Fruit fly (Drosophila melanogaster) whole organism, embryonic: ENCODE data around the gene CG12948.

Experiments
- BEAF-32 ChIP-seq: fragments of 200-800 bp; sonication (Bioruptor generic); optimal IDR thresholded peaks from 3 replicates; lab custom pipeline; 2017; ENCODE audit warnings: missing biosample characterization, missing genetic modification characterization, mild to moderate bottlenecking, moderate library complexity, missing genetic modification reagents
- CG1024 ChIP-seq: fragments of 200-800 bp; sonication (Bioruptor generic); IDR thresholded peaks from 2 replicates; pipeline ENCODE4 v1.3.6; 2022; ENCODE audit warnings: missing biosample characterization, missing genetic modification characterization
- CG10321 ChIP-seq: fragments of 200-800 bp; sonication (Bioruptor generic); IDR thresholded peaks from 2 replicates; pipeline ENCODE4 v1.3.6; 2022; ENCODE audit warnings: missing biosample characterization, missing genetic modification characterization
- CG11093 ChIP-seq: fragments of 200-800 bp; sonication (Bioruptor generic); IDR thresholded peaks from 3 replicates; pipeline ENCODE4 v1.3.6; 2022; ENCODE audit warnings: missing biosample characterization, missing genetic modification characterization
- CG12155 ChIP-seq: fragments of 200-800 bp; sonication (Bioruptor generic); optimal IDR thresholded peaks from 3 replicates; lab custom pipeline; 2016; ENCODE audit warnings: missing biosample characterization, missing genetic modification characterization
- CG13287 ChIP-seq: fragments of 200-800 bp; sonication (Bioruptor generic); IDR thresholded peaks from 2 replicates; pipeline ENCODE4 v1.3.6; 2022; ENCODE audit warnings: missing biosample characterization, missing genetic modification characterization; ENCODE audit not compliant: partially characterized antibody
- CG13624 ChIP-seq: fragments of 200-800 bp; sonication (Bioruptor generic); optimal IDR thresholded peaks from 2 replicates; lab custom pipeline; 2016; ENCODE audit warnings: missing biosample characterization, missing genetic modification characterization
- CG14965 ChIP-seq: fragments of 200-800 bp; sonication (Bioruptor generic); optimal IDR thresholded peaks from 2 replicates; lab custom pipeline; 2016; ENCODE audit warnings: missing biosample characterization, missing genetic modification characterization, borderline replicate concordance
- CG1792 ChIP-seq: fragments of 200-800 bp; sonication (Bioruptor generic); optimal IDR thresholded peaks from 2 replicates; lab custom pipeline; 2016; ENCODE audit warnings: missing biosample characterization, missing genetic modification characterization
- CG33557 ChIP-seq: fragments of 200-800 bp; sonication (Bioruptor generic); optimal IDR thresholded peaks from 2 replicates; lab custom pipeline; 2019; ENCODE audit warnings: missing biosample characterization, mild to moderate bottlenecking, missing genetic modification characterization, moderate library complexity
- CG5245 ChIP-seq: fragments of 200-800 bp; sonication (Bioruptor generic); optimal IDR thresholded peaks from 3 replicates; lab custom pipeline; 2016; ENCODE audit warnings: missing biosample characterization, missing genetic modification characterization
- CG8765 ChIP-seq: fragments of 200-800 bp; sonication (Bioruptor generic); IDR thresholded peaks from 2 replicates; pipeline ENCODE4 v1.3.6; 2022; ENCODE audit warnings: missing biosample characterization, missing genetic modification characterization
- CG9215 ChIP-seq: fragments of 200-800 bp; sonication (Bioruptor generic); IDR thresholded peaks from 2 replicates; pipeline ENCODE4 v1.3.6; 2022; ENCODE audit warnings: missing biosample characterization, missing genetic modification characterization
- Dp ChIP-seq: fragments of 200-800 bp; sonication (Bioruptor generic); optimal IDR thresholded peaks from 2 replicates; lab custom pipeline; 2018; ENCODE audit warnings: missing biosample characterization, mild to moderate bottlenecking, missing genetic modification characterization, moderate library complexity
- Ets97D ChIP-seq: fragments of 200-800 bp; sonication (Bioruptor generic); optimal IDR thresholded peaks from 3 replicates; lab custom pipeline; 2016; ENCODE audit warnings: missing biosample characterization, missing genetic modification characterization
- Hand ChIP-seq: fragments of 200-800 bp; sonication (Bioruptor generic); optimal IDR thresholded peaks from 2 replicates; lab custom pipeline; 2017; ENCODE audit warnings: mild to moderate bottlenecking, missing biosample characterization, missing genetic modification reagents, missing genetic modification characterization
- Hr3 ChIP-seq: fragments of 200-800 bp; sonication (Bioruptor generic); optimal IDR thresholded peaks from 3 replicates; lab custom pipeline; 2016; ENCODE audit warnings: missing biosample characterization, missing genetic modification characterization
- MESR4 ChIP-seq: fragments of 200-800 bp; sonication (Bioruptor generic); optimal IDR thresholded peaks from 2 replicates; lab custom pipeline; 2018; ENCODE audit warnings: missing biosample characterization, mild to moderate bottlenecking, missing genetic modification characterization, moderate library complexity
- Mad ChIP-seq: fragments of 200-800 bp; sonication (Bioruptor generic); optimal IDR thresholded peaks from 2 replicates; lab custom pipeline; 2016; ENCODE audit warnings: missing biosample characterization, missing genetic modification characterization
- Myb ChIP-seq: fragments of 200-800 bp; sonication (Bioruptor generic); optimal IDR thresholded peaks from 2 replicates; lab custom pipeline; 2016; ENCODE audit warnings: missing biosample characterization, missing genetic modification characterization
- NFAT ChIP-seq: fragments of 200-800 bp; sonication (Bioruptor generic); IDR thresholded peaks from 2 replicates; pipeline ENCODE4 v1.3.6; 2022; ENCODE audit warnings: missing biosample characterization, missing genetic modification characterization
- NK7.1 ChIP-seq: fragments of 200-800 bp; sonication (Bioruptor generic); optimal IDR thresholded peaks from 3 replicates; lab custom pipeline; 2016; ENCODE audit warnings: missing biosample characterization, missing genetic modification characterization
- Nf-YA ChIP-seq: fragments of 200-800 bp; sonication (Bioruptor generic); IDR thresholded peaks from 2 replicates; pipeline ENCODE4 v1.3.6; 2022; ENCODE audit warnings: missing biosample characterization, missing genetic modification characterization
- Optix ChIP-seq: fragments of 200-800 bp; sonication (Bioruptor generic); IDR thresholded peaks from 3 replicates; pipeline ENCODE4 v1.3.6; 2022; ENCODE audit warnings: missing biosample characterization, missing genetic modification characterization
- Pdp1 ChIP-seq, 2 experiments: fragments of 200-800 bp; sonication (Bioruptor generic); optimal IDR thresholded peaks; 3 replicates each; lab custom pipeline; 2016; ENCODE audit warnings: missing biosample characterization in 2 of 2, missing genetic modification characterization in 2 of 2, mild to moderate bottlenecking in 1 of 2, moderate library complexity in 1 of 2
- Ravus ChIP-seq: fragments of 200-800 bp; sonication (Bioruptor generic); IDR thresholded peaks from 2 replicates; pipeline ENCODE4 v1.3.6; 2022; ENCODE audit warnings: missing biosample characterization, missing genetic modification characterization
- aop ChIP-seq: fragments of 200-800 bp; sonication (Bioruptor generic); IDR thresholded peaks from 2 replicates; pipeline ENCODE4 v1.3.6; 2022; ENCODE audit warnings: missing biosample characterization, missing genetic modification characterization
- ato ChIP-seq: fragments of 200-800 bp; sonication (Bioruptor generic); IDR thresholded peaks from 2 replicates; pipeline ENCODE4 v1.3.6; 2022; ENCODE audit warnings: missing biosample characterization, missing genetic modification characterization; ENCODE audit not compliant: partially characterized antibody
- bigmax ChIP-seq: fragments of 200-800 bp; sonication (Bioruptor generic); optimal IDR thresholded peaks from 2 replicates; lab custom pipeline; 2018; ENCODE audit warnings: missing biosample characterization, mild to moderate bottlenecking, missing genetic modification characterization
- cad ChIP-seq: fragments of >200 bp; optimal IDR thresholded peaks from 2 replicates; lab custom pipeline; 2017; ENCODE audit warnings: missing biosample characterization, missing genetic modification characterization
- chif ChIP-seq, 2 experiments: fragments of 200-800 bp; sonication (Bioruptor generic); optimal IDR thresholded peaks; 3 replicates each; lab custom pipeline; 2016; ENCODE audit warnings: missing biosample characterization in 2 of 2, missing genetic modification characterization in 2 of 2
- chinmo ChIP-seq: fragments of 200-800 bp; sonication (Bioruptor generic); IDR thresholded peaks from 4 replicates; pipeline ENCODE4 v1.3.6; 2022; ENCODE audit warnings: missing biosample characterization, missing genetic modification characterization; ENCODE audit not compliant: partially characterized antibody
- disco-r ChIP-seq: fragments of 200-800 bp; sonication (Bioruptor generic); optimal IDR thresholded peaks from 2 replicates; lab custom pipeline; 2016; ENCODE audit warnings: missing biosample characterization, missing genetic modification characterization
- en ChIP-seq: fragments of 200-800 bp; sonication (Bioruptor generic); optimal IDR thresholded peaks from 2 replicates; lab custom pipeline; 2016; ENCODE audit warnings: missing biosample characterization, missing genetic modification characterization
- esg ChIP-seq: fragments of 200-800 bp; sonication (Bioruptor generic); conservative IDR thresholded peaks from 2 replicates; pipeline ENCODE4 v1.3.6; 2022; ENCODE audit warnings: missing biosample characterization, missing genetic modification characterization
- fd102C ChIP-seq: fragments of 200-800 bp; sonication (Bioruptor generic); optimal IDR thresholded peaks from 2 replicates; lab custom pipeline; 2018; ENCODE audit warnings: missing biosample characterization, mild to moderate bottlenecking, missing genetic modification characterization, moderate library complexity
- fd64A ChIP-seq: fragments of 200-800 bp; sonication (Bioruptor generic); optimal IDR thresholded peaks from 3 replicates; lab custom pipeline; 2018; ENCODE audit warnings: missing biosample characterization, mild to moderate bottlenecking, missing genetic modification characterization
- ind ChIP-seq: fragments of 200-800 bp; sonication (Bioruptor generic); optimal IDR thresholded peaks from 3 replicates; lab custom pipeline; 2016; ENCODE audit warnings: missing biosample characterization, missing genetic modification characterization
- nom ChIP-seq: fragments of 200-800 bp; sonication (Bioruptor generic); optimal IDR thresholded peaks from 2 replicates; lab custom pipeline; 2017; ENCODE audit warnings: missing biosample characterization, missing genetic modification characterization, mild to moderate bottlenecking, moderate library complexity, missing genetic modification reagents
- odd ChIP-seq: fragments of 200-800 bp; sonication (Bioruptor generic); optimal IDR thresholded peaks from 2 replicates; lab custom pipeline; 2017; ENCODE audit warnings: missing biosample characterization, mild to moderate bottlenecking, missing genetic modification characterization
- pho ChIP-seq: fragments of 200-800 bp; sonication (Bioruptor generic); optimal IDR thresholded peaks from 2 replicates; lab custom pipeline; 2016; ENCODE audit warnings: missing biosample characterization, missing genetic modification characterization
- sd ChIP-seq: fragments of 200-800 bp; sonication (Bioruptor generic); optimal IDR thresholded peaks from 3 replicates; lab custom pipeline; 2018; ENCODE audit warnings: missing biosample characterization, mild to moderate bottlenecking, missing genetic modification characterization, moderate library complexity
- zen ChIP-seq: fragments of 200-800 bp; sonication (Bioruptor generic); optimal IDR thresholded peaks from 3 replicates; lab custom pipeline; 2018; ENCODE audit warnings: missing biosample characterization, mild to moderate bottlenecking, missing genetic modification characterization, moderate library complexity

CG12948 gene

dm6 chr3R:9747900-9748663 is 538 bp upstream of the CG12948 start (continued):
- TF ChIP-seq CG11093 = no peak
- TF ChIP-seq CG10321 (GFP tag; lab: Robert Waterston, UW) = no peak
- TF ChIP-seq NFAT (GFP tag; lab: Robert Waterston, UW) = no peak
- no peak for TF ChIP-seq CG5245 (GFP tag; lab: Kevin White, UChicago)
- no peak for TF ChIP-seq Optix (GFP tag; lab: Robert Waterston, UW)
- no peak for TF ChIP-seq chif (GFP tag; optimal IDR thresholded peaks at IDR 0.05; lab: Kevin White, UChicago)
- no peak for TF ChIP-seq CG33557
- no peak for TF ChIP-seq nom (GFP tag; lab: Kevin White, UChicago)
- no peak for TF ChIP-seq disco-r (GFP tag; lab: Kevin White, UChicago)
- TF ChIP-seq aop = no peak
- no peak for TF ChIP-seq Hr3 (GFP tag; lab: Kevin White, UChicago)
- TF ChIP-seq Hand (GFP tag; lab: Kevin White, UChicago) = no peak
- no peak for TF ChIP-seq pho (GFP tag; lab: Kevin White, UChicago)
- TF ChIP-seq en = no peak
- TF ChIP-seq ato = no peak
- TF ChIP-seq CG12155 = no peak
- TF ChIP-seq CG1024 (GFP tag; lab: Robert Waterston, UW) = no peak
- no peak for TF ChIP-seq CG13287 (GFP tag; lab: Robert Waterston, UW)
- peak; percentile 90 for TF ChIP-seq bigmax
- TF ChIP-seq Ets97D (GFP tag; lab: Kevin White, UChicago) = no peak
- TF ChIP-seq zen = no peak
- peak; percentile 60 for TF ChIP-seq MESR4 (GFP tag; lab: Kevin White, UChicago)
- no peak for TF ChIP-seq fd64A (GFP tag; lab: Kevin White, UChicago)
- TF ChIP-seq Dp = peak; percentile 75
- peak; percentile 15 for TF ChIP-seq Myb (GFP tag; lab: Kevin White, UChicago)
- no peak for TF ChIP-seq CG9215
- no peak for TF ChIP-seq Ravus

- no peak for TF ChIP-seq ind (GFP tag; lab: Kevin White, UChicago)
- no peak for TF ChIP-seq CG14965 (GFP tag; lab: Kevin White, UChicago)
- TF ChIP-seq esg (GFP tag; lab: Robert Waterston, UW) = no peak
- TF ChIP-seq Nf-YA = no peak
- TF ChIP-seq BEAF-32 (GFP tag; lab: Kevin White, UChicago) = peak; percentile 42
- TF ChIP-seq NK7.1 (GFP tag; lab: Kevin White, UChicago) = no peak
- TF ChIP-seq CG13624 (GFP tag; lab: Kevin White, UChicago) = no peak
- no peak for TF ChIP-seq CG1792 (GFP tag; lab: Kevin White, UChicago)
- TF ChIP-seq, all 482 proteins: peak for 1
These were observed 143 bp upstream of the CG12948 start, which contains the start of gene PpD3 for dm6 chr3R:9747875-9747899. Gene PpD3, plus strand, starts transcription at chr3R:9747875.

dm6 chr3R:9746267-9746666 is 1.3 kb downstream of the CG12948 start, which contains the start of gene CG34409:
Gene CG34409, minus strand, starts transcription at chr3R:9746367.
- TF ChIP-seq Pdp1 (GFP tag; optimal IDR thresholded peaks at IDR 0.05; lab: Kevin White, UChicago) = peak in 1 of 2 experiments; percentile 40
- TF ChIP-seq odd (GFP tag; lab: Kevin White, UChicago) = no peak
- TF ChIP-seq, all 482 proteins: peak for 1

- TF ChIP-seq chinmo = 0 out of 4 replicates have a peak, but pooled peaks have one; percentile 5
- peak; percentile 53 for TF ChIP-seq cad (GFP tag; lab: Kevin White, UChicago)
- TF ChIP-seq CG8765 = no peak
- no peak for TF ChIP-seq fd102C (GFP tag; lab: Kevin White, UChicago)
- peak; percentile 1 for TF ChIP-seq sd (tag; lab: Kevin White, UChicago)
- TF ChIP-seq Mad (GFP tag; lab: Kevin White, UChicago) = no peak
These were observed 2.1 kb downstream of the CG12948 start for dm6 chr3R:9745442-9745841.
